Worm (Caenorhabditis elegans) whole organism, L1 larva: ENCODE results near the gene C12D5.10.

ENCODE experiments used
- C16A3.4 ChIP-seq: fragments of 150-350 bp; optimal IDR thresholded peaks from 2 replicates; lab custom pipeline; 2014; ENCODE audit warnings: missing biosample characterization, missing genetic modification characterization
- C34B4.2 ChIP-seq: sonication (generic microtip); optimal IDR thresholded peaks from 2 replicates; lab custom pipeline; 2017; ENCODE audit warnings: mild to moderate bottlenecking, missing genetic modification characterization, missing compliant biosample characterization
- Y116A8C.19 ChIP-seq: sonication (generic microtip); optimal IDR thresholded peaks from 2 replicates; lab custom pipeline; 2016; ENCODE audit warnings: missing compliant biosample characterization, missing genetic modification characterization, borderline replicate concordance
- alr-1 ChIP-seq: fragments of 200-800 bp; sonication (Bioruptor generic); optimal IDR thresholded peaks from 2 replicates; lab custom pipeline; 2018; ENCODE audit warnings: borderline replicate concordance, mild to moderate bottlenecking, missing genetic modification characterization, missing compliant biosample characterization
- ama-1 ChIP-seq: fragments of 150-350 bp; optimal IDR thresholded peaks from 2 replicates; lab custom pipeline; 2014
- blmp-1 ChIP-seq: fragments of 150-350 bp; optimal IDR thresholded peaks from 2 replicates; lab custom pipeline; 2014; ENCODE audit warnings: missing biosample characterization, missing genetic modification characterization
- ceh-8 ChIP-seq: fragments of 200-800 bp; sonication (Bioruptor generic); optimal IDR thresholded peaks from 2 replicates; lab custom pipeline; 2018; ENCODE audit warnings: mild to moderate bottlenecking, missing genetic modification characterization, moderate library complexity, missing compliant biosample characterization
- ceh-82 ChIP-seq, 3 experiments: fragments of 150-350 bp in 1 of 3; sonication (generic microtip) in 2 of 3; optimal IDR thresholded peaks; 2 replicates each; lab custom pipeline; 2014 to 2017; ENCODE audit warnings: missing biosample characterization in 3 of 3, missing genetic modification characterization in 3 of 3
- ceh-88 ChIP-seq: fragments of 200-800 bp; sonication (Bioruptor generic); IDR thresholded peaks from 2 replicates; pipeline ENCODE4 v1.3.6; 2022; ENCODE audit warnings: missing genetic modification characterization, missing compliant biosample characterization
- ceh-90 ChIP-seq: sonication (generic microtip); optimal IDR thresholded peaks from 2 replicates; lab custom pipeline; 2016; ENCODE audit warnings: missing genetic modification characterization, missing compliant biosample characterization
- dpl-1 ChIP-seq, 3 experiments: fragments of 150-350 bp in 2 of 3; sonication (generic microtip) in 1 of 3; optimal IDR thresholded peaks; 2 replicates each; lab custom pipeline; 2014 to 2017; ENCODE audit warnings: missing biosample characterization in 3 of 3, missing genetic modification characterization in 3 of 3, missing genetic modification reagents in 3 of 3
- efl-1 ChIP-seq, 4 experiments: fragments of 150-350 bp; optimal IDR thresholded peaks in 3 of 4; peaks in 1 of 4; 1 replicate in 1 of 4; 2 replicates in 3 of 4; lab custom pipeline; 2014; ENCODE audit warnings: missing biosample characterization in 2 of 4, missing genetic modification characterization in 2 of 4, missing genetic modification reagents in 2 of 4
- egl-13 ChIP-seq: sonication (generic microtip); optimal IDR thresholded peaks from 2 replicates; lab custom pipeline; 2016; ENCODE audit warnings: missing genotype, missing genetic modification reagents, missing genetic modification characterization, missing compliant biosample characterization
- egl-27 ChIP-seq, 2 experiments: fragments of 150-350 bp in 1 of 2; sonication (generic microtip); optimal IDR thresholded peaks; 3 replicates each; lab custom pipeline; 2017 to 2018; ENCODE audit warnings: missing biosample characterization in 2 of 2, missing genetic modification characterization in 2 of 2, missing genetic modification reagents in 2 of 2
- elt-2 ChIP-seq: sonication (generic microtip); optimal IDR thresholded peaks from 2 replicates; lab custom pipeline; 2016; ENCODE audit warnings: missing genetic modification characterization, mild to moderate bottlenecking, inconsistent platforms, missing compliant biosample characterization, missing genetic modification reagents
- elt-3 ChIP-seq, 6 experiments: fragments of 150-350 bp in 1 of 6; sonication (generic microtip); optimal IDR thresholded peaks; 2 replicates each; lab custom pipeline; 2017 to 2018; ENCODE audit warnings: missing biosample characterization in 6 of 6, missing genetic modification characterization in 6 of 6, inconsistent platforms in 1 of 6
- ets-5 ChIP-seq: fragments of 200-800 bp; sonication (Bioruptor generic); IDR thresholded peaks from 2 replicates; pipeline ENCODE4 v1.3.6; 2022; ENCODE audit warnings: missing genetic modification characterization, missing compliant biosample characterization
- fkh-4 ChIP-seq: sonication (generic microtip); optimal IDR thresholded peaks from 2 replicates; lab custom pipeline; 2016; ENCODE audit warnings: missing compliant biosample characterization, missing genetic modification characterization, borderline replicate concordance
- fkh-8 ChIP-seq: sonication (generic microtip); optimal IDR thresholded peaks from 2 replicates; lab custom pipeline; 2016; ENCODE audit warnings: mild to moderate bottlenecking, missing genetic modification characterization, missing compliant biosample characterization
- fos-1 ChIP-seq: fragments of 150-350 bp; optimal IDR thresholded peaks from 2 replicates; lab custom pipeline; 2014; ENCODE audit warnings: missing biosample characterization, missing genetic modification characterization
- hlh-17 ChIP-seq: fragments of 200-800 bp; sonication (Bioruptor generic); optimal IDR thresholded peaks from 2 replicates; lab custom pipeline; 2018; ENCODE audit warnings: missing genetic modification characterization, mild to moderate bottlenecking, missing compliant biosample characterization, moderate library complexity, borderline replicate concordance
- irx-1 ChIP-seq: sonication (generic microtip); optimal IDR thresholded peaks from 2 replicates; lab custom pipeline; 2016; ENCODE audit warnings: missing genetic modification characterization, missing compliant biosample characterization
- isw-1 ChIP-seq: fragments of 200-800 bp; sonication (Bioruptor generic); IDR thresholded peaks from 2 replicates; pipeline ENCODE4 v1.3.6; 2022; ENCODE audit warnings: missing genetic modification characterization, missing compliant biosample characterization
- lin-13 ChIP-seq: fragments of 150-350 bp; optimal IDR thresholded peaks from 2 replicates; lab custom pipeline; 2014; ENCODE audit warnings: missing biosample characterization, missing genetic modification reagents, missing genetic modification characterization
- lin-15B ChIP-seq: fragments of 150-350 bp; sonication (generic microtip); optimal IDR thresholded peaks from 3 replicates; lab custom pipeline; 2014; ENCODE audit warnings: missing biosample characterization, missing genetic modification characterization
- lin-35 ChIP-seq, 2 experiments: fragments of 150-350 bp; optimal IDR thresholded peaks; 2 replicates each; lab custom pipeline; 2014; ENCODE audit warnings: missing biosample characterization in 2 of 2, missing genetic modification characterization in 2 of 2, missing genetic modification reagents in 2 of 2
- lin-39 ChIP-seq: fragments of 150-350 bp; optimal IDR thresholded peaks from 2 replicates; lab custom pipeline; 2014; ENCODE audit warnings: missing biosample characterization, missing genetic modification reagents, missing genetic modification characterization
- lsy-2 ChIP-seq, 2 experiments: fragments of 150-350 bp; optimal IDR thresholded peaks; 2 replicates each; lab custom pipeline; 2014; ENCODE audit warnings: missing biosample characterization in 2 of 2, missing genetic modification characterization in 2 of 2
- mep-1 ChIP-seq: fragments of 150-350 bp; optimal IDR thresholded peaks from 2 replicates; lab custom pipeline; 2014; ENCODE audit warnings: missing biosample characterization, missing genetic modification characterization
- nhr-11 ChIP-seq: fragments of 150-350 bp; optimal IDR thresholded peaks from 2 replicates; lab custom pipeline; 2014; ENCODE audit warnings: missing biosample characterization, missing genetic modification characterization
- nhr-20 ChIP-seq: sonication (generic microtip); optimal IDR thresholded peaks from 2 replicates; lab custom pipeline; 2016; ENCODE audit warnings: mild to moderate bottlenecking, missing genetic modification characterization, missing compliant biosample characterization
- nhr-237 ChIP-seq: fragments of 150-350 bp; optimal IDR thresholded peaks from 2 replicates; lab custom pipeline; 2014; ENCODE audit warnings: missing biosample characterization, missing genetic modification characterization
- nhr-28 ChIP-seq: fragments of 150-350 bp; optimal IDR thresholded peaks from 2 replicates; lab custom pipeline; 2014; ENCODE audit warnings: missing biosample characterization, missing genetic modification characterization
- nhr-71 ChIP-seq: sonication (generic microtip); optimal IDR thresholded peaks from 2 replicates; lab custom pipeline; 2016; ENCODE audit warnings: mild to moderate bottlenecking, missing genetic modification characterization, moderate library complexity, missing compliant biosample characterization
- nhr-77 ChIP-seq: fragments of 150-350 bp; optimal IDR thresholded peaks from 2 replicates; lab custom pipeline; 2014; ENCODE audit warnings: missing biosample characterization, missing genetic modification characterization
- nhr-84 ChIP-seq: sonication (generic microtip); optimal IDR thresholded peaks from 2 replicates; lab custom pipeline; 2017; ENCODE audit warnings: missing biosample characterization, missing genetic modification characterization
- nhr-85 ChIP-seq: sonication (generic microtip); peaks from one replicate; lab custom pipeline; 2016; ENCODE audit warnings: missing genetic modification characterization, inconsistent platforms, missing compliant biosample characterization
- nhr-90 ChIP-seq: sonication (generic microtip); optimal IDR thresholded peaks from 2 replicates; lab custom pipeline; 2016; ENCODE audit warnings: mild to moderate bottlenecking, missing genetic modification characterization, missing compliant biosample characterization; ENCODE audit not compliant: poor library complexity
- pax-3 ChIP-seq: fragments of 200-800 bp; sonication (Bioruptor generic); optimal IDR thresholded peaks from 2 replicates; lab custom pipeline; 2018; ENCODE audit warnings: mild to moderate bottlenecking, missing genetic modification characterization, moderate library complexity, missing compliant biosample characterization
- rnt-1 ChIP-seq: sonication (generic microtip); optimal IDR thresholded peaks from 2 replicates; lab custom pipeline; 2016; ENCODE audit warnings: mild to moderate bottlenecking, missing genetic modification characterization, moderate library complexity, missing compliant biosample characterization
- skn-1 ChIP-seq: fragments of 150-350 bp; optimal IDR thresholded peaks from 2 replicates; lab custom pipeline; 2014; ENCODE audit warnings: missing biosample characterization, missing genetic modification characterization
- snu-23 ChIP-seq: sonication (generic microtip); optimal IDR thresholded peaks from 2 replicates; lab custom pipeline; 2016; ENCODE audit warnings: missing genetic modification characterization, missing compliant biosample characterization
- sptf-1 ChIP-seq: fragments of 150-350 bp; optimal IDR thresholded peaks from 2 replicates; lab custom pipeline; 2014; ENCODE audit warnings: missing biosample characterization, missing genetic modification characterization
- swsn-7 ChIP-seq: sonication (generic microtip); optimal IDR thresholded peaks from 2 replicates; lab custom pipeline; 2016; ENCODE audit warnings: missing genetic modification characterization, missing compliant biosample characterization
- tbx-2 ChIP-seq: sonication (generic microtip); optimal IDR thresholded peaks from 2 replicates; lab custom pipeline; 2016; ENCODE audit warnings: missing genetic modification characterization, missing compliant biosample characterization
- unc-130 ChIP-seq: fragments of 150-350 bp; optimal IDR thresholded peaks from 2 replicates; lab custom pipeline; 2017; ENCODE audit warnings: missing biosample characterization, missing genetic modification characterization, inconsistent platforms
- unc-86 ChIP-seq: sonication (generic microtip); optimal IDR thresholded peaks from 2 replicates; lab custom pipeline; 2016; ENCODE audit warnings: missing genetic modification characterization, missing compliant biosample characterization
- unc-98 ChIP-seq: fragments of 200-800 bp; sonication (Bioruptor generic); IDR thresholded peaks from 2 replicates; pipeline ENCODE4 v1.3.6; 2022; ENCODE audit warnings: missing genetic modification characterization, missing compliant biosample characterization
- xbp-1 ChIP-seq: sonication (generic microtip); optimal IDR thresholded peaks from 2 replicates; lab custom pipeline; 2016; ENCODE audit warnings: missing genetic modification characterization, missing compliant biosample characterization
- zag-1 ChIP-seq: fragments of 150-350 bp; optimal IDR thresholded peaks from 2 replicates; lab custom pipeline; 2014; ENCODE audit warnings: missing biosample characterization, missing genetic modification characterization
- zip-4 ChIP-seq: fragments of 200-800 bp; sonication (Bioruptor generic); optimal IDR thresholded peaks from 2 replicates; lab custom pipeline; 2018; ENCODE audit warnings: mild to moderate bottlenecking, missing genetic modification characterization, moderate library complexity, missing compliant biosample characterization
- ztf-11 ChIP-seq, 2 experiments: sonication (generic microtip); optimal IDR thresholded peaks; 2 replicates each; lab custom pipeline; 2016 to 2017; ENCODE audit warnings: missing genetic modification characterization in 2 of 2, missing biosample characterization in 1 of 2, missing compliant biosample characterization in 1 of 2
- ztf-4 ChIP-seq: fragments of 150-350 bp; optimal IDR thresholded peaks from 2 replicates; lab custom pipeline; 2014; ENCODE audit warnings: missing biosample characterization, missing genetic modification characterization

C12D5.10 gene

DNA sequence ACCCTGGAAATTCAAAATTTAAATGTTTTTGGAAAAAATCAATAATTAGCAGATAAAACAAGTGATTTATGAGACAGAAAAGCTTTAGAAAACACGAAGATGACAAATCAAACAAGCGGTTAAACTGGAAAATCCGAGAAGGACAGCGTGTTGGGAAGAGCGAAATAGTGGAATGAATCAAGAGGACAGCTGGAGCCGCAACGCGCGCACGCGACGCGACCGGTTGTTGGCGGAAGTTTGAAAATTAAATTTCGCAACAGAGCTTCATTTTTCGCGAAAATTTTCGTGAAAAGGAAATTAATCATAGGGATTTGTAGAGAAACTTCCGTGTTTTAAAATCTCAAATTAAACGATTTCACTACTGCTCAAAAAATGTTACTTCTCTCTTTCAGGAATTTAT lies 41.6 kb upstream of the C12D5.10 start, which contains the start of gene clic-1:
TSS of gene clic-1 (minus strand) at position 3 of the 400 bp plus-strand sequence.
- TF ChIP-seq tbx-2 (peak; percentile 65), fos-1 (tag; lab: Kevin White, UChicago) (peak; percentile 58), nhr-237 (tag; lab: Kevin White, UChicago) (no peak), efl-1 (optimal IDR thresholded peaks at IDR 0.05; lab: Kevin White, UChicago) (peak; percentile 83 to 96), efl-1 (GFP tag; optimal IDR thresholded peaks at IDR 0.05 in 1 of 2; lab: Kevin White, UChicago) (peak; percentile 96 to 99), nhr-77 (tag; lab: Kevin White, UChicago) (no peak), egl-13 (tag; lab: Kevin White, UChicago) (no peak), fkh-8 (tag; lab: Kevin White, UChicago) (peak; percentile 52), sptf-1 (tag; lab: Kevin White, UChicago) (no peak), nhr-20 (peak; percentile 57), alr-1 (no peak), ztf-11 (tag; optimal IDR thresholded peaks at IDR 0.05; lab: Kevin White, UChicago) (no peak), ceh-8 (GFP tag; lab: Kevin White, UChicago) (no peak), pax-3 (tag; lab: Kevin White, UChicago) (no peak), C16A3.4 (tag; lab: Kevin White, UChicago) (peak; percentile 64), snu-23 (peak; percentile 74), rnt-1 (tag; lab: Kevin White, UChicago) (peak; percentile 63), Y116A8C.19 (no peak), C34B4.2 (tag; lab: Kevin White, UChicago) (no peak), ztf-4 (no peak), fkh-4 (tag; lab: Kevin White, UChicago) (no peak), nhr-90 (tag; lab: Kevin White, UChicago) (no peak), hlh-17 (GFP tag; lab: Kevin White, UChicago) (no peak), mep-1 (tag; lab: Kevin White, UChicago) (no peak), irx-1 (tag; lab: Kevin White, UChicago) (peak; percentile 26), blmp-1 (peak; percentile 60), unc-98 (GFP tag; lab: Robert Waterston, UW) (no peak), zip-4 (GFP tag; lab: Kevin White, UChicago) (peak; percentile 65), lin-39 (tag; lab: Kevin White, UChicago) (no peak), dpl-1 (GFP tag; optimal IDR thresholded peaks at IDR 0.05; lab: Kevin White, UChicago) (peak; percentile 92 to 95 (median 93)), lin-35 (GFP tag; optimal IDR thresholded peaks at IDR 0.05; lab: Kevin White, UChicago) (peak; percentile 96 to 98), ama-1 (lab: Kevin White, UChicago) (no peak), unc-130 (tag; lab: Kevin White, UChicago) (peak; percentile 13), lin-15B (tag; lab: Kevin White, UChicago) (peak; percentile 43), lsy-2 (tag; optimal IDR thresholded peaks at IDR 0.05; lab: Kevin White, UChicago) (peak; percentile 53 to 85), isw-1 (GFP tag; lab: Robert Waterston, UW) (peak; percentile 56), nhr-85 (tag; lab: Kevin White, UChicago) (peak; percentile 80), xbp-1 (peak; percentile 70), elt-3 (tag; optimal IDR thresholded peaks at IDR 0.05; lab: Kevin White, UChicago) (peak in 2 of 6 experiments; percentile 15 to 59), ceh-82 (tag; optimal IDR thresholded peaks at IDR 0.05; lab: Kevin White, UChicago) (peak; percentile 35 to 85 (median 62)), nhr-84 (no peak), swsn-7 (tag; lab: Kevin White, UChicago) (peak; percentile 62), ets-5 (GFP tag; lab: Robert Waterston, UW) (no peak), skn-1 (tag; lab: Kevin White, UChicago) (peak; percentile 91), egl-27 (tag; optimal IDR thresholded peaks at IDR 0.05; lab: Kevin White, UChicago) (no peak), nhr-71 (tag; lab: Kevin White, UChicago) (peak; percentile 78), lin-13 (GFP tag; lab: Kevin White, UChicago) (peak; percentile 9), unc-86 (tag; lab: Kevin White, UChicago) (peak; percentile 58), nhr-28 (tag; lab: Kevin White, UChicago) (no peak), nhr-11 (peak; percentile 4), elt-2 (tag; lab: Kevin White, UChicago) (no peak), ceh-88 (GFP tag; lab: Robert Waterston, UW) (no peak), zag-1 (tag; lab: Kevin White, UChicago) (no peak), ceh-90 (tag; lab: Kevin White, UChicago) (no peak)
